Worm (Caenorhabditis elegans): ENCODE measurements around the gene ZC196.8.

ce11 chrV:8745858-8746257 is 23.8 kb upstream of the ZC196.8 start, which contains the start of gene B0507.6:
- TF ChIP-seq pha-4 (tag; optimal IDR thresholded peaks at IDR 0.05) (no peak), sptf-1 (tag; optimal IDR thresholded peaks at IDR 0.05) (no peak), elt-3 (tag; optimal IDR thresholded peaks at IDR 0.05) (no peak), nhr-237 (tag; optimal IDR thresholded peaks at IDR 0.05) (no peak), ceh-43 (GFP tag; optimal IDR thresholded peaks at IDR 0.05) (no peak), nhr-28 (tag; optimal IDR thresholded peaks at IDR 0.05) (no peak), unc-39 (tag; optimal IDR thresholded peaks at IDR 0.05) (no peak), lin-13 (tag; optimal IDR thresholded peaks at IDR 0.05) (no peak), zip-8 (tag; optimal IDR thresholded peaks at IDR 0.05) (no peak), mab-5 (tag; optimal IDR thresholded peaks at IDR 0.05) (no peak), sem-2 (GFP tag; optimal IDR thresholded peaks at IDR 0.05) (no peak), hlh-1 (tag; optimal IDR thresholded peaks at IDR 0.05) (no peak), unc-62 (GFP tag; optimal IDR thresholded peaks at IDR 0.05) (no peak)

Data from whole organism, mixed stage, embryonic.